Worm (Caenorhabditis elegans): ENCODE results near the gene mlck-1.

The mlck-1 gene

DNA sequence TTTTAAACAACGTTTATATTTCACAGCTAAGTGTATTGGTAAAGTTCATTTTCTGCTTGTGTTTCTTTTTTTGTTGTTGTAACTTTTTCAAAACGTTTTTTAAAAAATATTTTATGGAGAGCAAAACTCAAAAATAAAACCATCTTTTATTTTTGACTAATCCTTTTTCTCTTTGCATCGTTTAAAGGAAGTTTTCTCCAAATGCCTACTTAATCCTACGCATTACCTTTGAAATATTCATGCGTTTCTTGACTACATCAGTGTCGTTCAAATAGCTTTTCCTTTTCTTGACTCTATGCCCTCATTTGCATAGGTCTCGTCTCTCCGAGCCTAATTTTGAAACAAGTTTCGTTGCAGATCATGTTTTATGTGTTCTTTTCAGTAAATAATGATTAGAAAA is 11.5 kb upstream of the mlck-1 start:
- TF ChIP-seq lsy-12 (tag; optimal IDR thresholded peaks at IDR 0.05) (no peak), egl-27 (tag; optimal IDR thresholded peaks at IDR 0.05) (no peak), lin-39 (tag; optimal IDR thresholded peaks at IDR 0.05) (no peak), elt-1 (tag; optimal IDR thresholded peaks at IDR 0.05) (peak; percentile 43), R02D3.7 (tag; optimal IDR thresholded peaks at IDR 0.05) (no peak), elt-3 (tag; optimal IDR thresholded peaks at IDR 0.05) (no peak), mml-1 (tag; optimal IDR thresholded peaks at IDR 0.05) (no peak), ceh-28 (tag; optimal IDR thresholded peaks at IDR 0.05) (no peak)

DNA sequence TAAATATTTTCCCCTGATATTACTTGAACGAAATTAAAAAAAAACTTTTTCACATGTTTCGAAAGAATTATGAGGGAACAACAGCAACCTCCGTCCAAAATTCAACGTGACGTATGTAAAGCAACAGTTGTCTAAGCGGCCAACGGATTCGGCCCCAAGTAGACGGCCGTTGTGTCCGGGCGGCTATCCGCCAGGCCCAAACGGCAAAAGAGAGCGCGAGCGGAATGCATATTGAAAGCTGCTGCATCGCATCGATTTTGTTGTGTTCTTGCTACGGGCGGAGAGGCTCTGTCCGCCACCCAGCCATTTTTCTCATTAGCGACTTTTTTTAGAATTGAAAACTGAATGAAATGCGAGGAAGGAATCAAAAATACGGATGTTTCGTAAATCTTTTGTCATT is 9.6 kb upstream of the mlck-1 start:
- TF ChIP-seq nfya-1 (tag; optimal IDR thresholded peaks at IDR 0.05; ENCODE audit: insufficient read depth) (peak; percentile 33), ama-1 (optimal IDR thresholded peaks at IDR 0.05) (no peak), lin-39 (tag; optimal IDR thresholded peaks at IDR 0.05) (peak; percentile 40)

DNA sequence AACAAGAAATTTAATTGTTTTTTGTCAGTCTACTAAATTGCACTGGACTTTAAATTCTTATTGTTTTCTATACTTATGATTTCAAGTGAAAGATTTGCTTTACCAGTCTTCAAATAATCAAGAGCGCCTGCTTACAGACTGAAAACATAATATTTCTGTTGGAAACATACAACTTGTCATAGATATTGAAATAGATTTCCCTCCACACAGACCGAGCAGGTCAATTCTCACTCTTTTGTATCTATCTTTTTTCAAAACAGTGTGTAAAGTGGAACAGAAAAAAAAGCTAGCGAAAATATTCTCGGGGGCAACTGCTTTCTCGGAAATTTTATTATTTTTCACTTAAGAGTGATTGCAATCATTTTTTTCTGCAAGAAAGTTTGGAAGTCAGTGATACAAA is 9.0 kb upstream of the mlck-1 start:
- TF ChIP-seq jun-1 (tag; optimal IDR thresholded peaks at IDR 0.05) (no peak), ceh-28 (tag; optimal IDR thresholded peaks at IDR 0.05) (peak; percentile 62), egl-27 (tag; optimal IDR thresholded peaks at IDR 0.05) (no peak)

ce11 chrX:10078089-10078488 is 8.5 kb upstream of the mlck-1 start:
- TF ChIP-seq nhr-12 (tag; optimal IDR thresholded peaks at IDR 0.05) (no peak), nhr-23 (tag; optimal IDR thresholded peaks at IDR 0.05) (no peak), ceh-9 (tag; optimal IDR thresholded peaks at IDR 0.05) (no peak), nhr-43 (tag; optimal IDR thresholded peaks at IDR 0.05; ENCODE audit: poor library complexity, severe bottlenecking) (no peak), elt-1 (tag; optimal IDR thresholded peaks at IDR 0.05) (no peak), ceh-82 (tag; optimal IDR thresholded peaks at IDR 0.05) (no peak), egl-5 (tag; optimal IDR thresholded peaks at IDR 0.05) (no peak), daf-12 (tag; optimal IDR thresholded peaks at IDR 0.05) (no peak), fkh-2 (tag; optimal IDR thresholded peaks at IDR 0.05) (no peak), unc-39 (tag; optimal IDR thresholded peaks at IDR 0.05) (no peak), lin-15B (tag; optimal IDR thresholded peaks at IDR 0.05) (no peak)

DNA sequence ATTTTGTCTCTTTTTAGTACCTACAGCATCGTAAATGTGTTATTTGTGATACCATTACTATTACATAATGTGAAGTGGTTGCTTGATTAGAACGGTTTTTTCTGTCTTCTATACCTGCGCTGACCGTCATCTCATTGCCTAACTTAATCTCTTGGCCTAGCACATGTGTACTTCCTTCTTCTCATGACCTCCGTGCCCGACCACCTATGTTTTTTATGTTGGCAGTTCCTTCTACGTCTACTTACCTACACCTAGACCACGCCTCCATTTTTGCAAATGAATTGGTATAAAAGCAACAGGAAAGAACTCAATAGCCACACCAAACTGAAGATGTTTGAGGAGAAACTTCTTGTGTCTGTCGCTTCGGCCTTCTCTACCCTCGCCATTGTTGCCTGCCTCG is 7.7 kb upstream of the mlck-1 start, which contains the start of gene col-176:
col-176 (plus strand) TSS at position 301 of the 400 bp plus-strand sequence.
- TF ChIP-seq fkh-10 (GFP tag; optimal IDR thresholded peaks at IDR 0.05) (no peak), nhr-23 (tag; optimal IDR thresholded peaks at IDR 0.05) (peak; percentile 58), egl-5 (tag; optimal IDR thresholded peaks at IDR 0.05) (no peak), fos-1 (tag; optimal IDR thresholded peaks at IDR 0.05) (no peak)

- TF ChIP-seq nhr-23 (tag; optimal IDR thresholded peaks at IDR 0.05) = peak; percentile 64
- TF ChIP-seq jun-1 (tag; optimal IDR thresholded peaks at IDR 0.05) = no peak
These were observed 6.7 kb upstream of the mlck-1 start for ce11 chrX:10076334-10076733.

DNA sequence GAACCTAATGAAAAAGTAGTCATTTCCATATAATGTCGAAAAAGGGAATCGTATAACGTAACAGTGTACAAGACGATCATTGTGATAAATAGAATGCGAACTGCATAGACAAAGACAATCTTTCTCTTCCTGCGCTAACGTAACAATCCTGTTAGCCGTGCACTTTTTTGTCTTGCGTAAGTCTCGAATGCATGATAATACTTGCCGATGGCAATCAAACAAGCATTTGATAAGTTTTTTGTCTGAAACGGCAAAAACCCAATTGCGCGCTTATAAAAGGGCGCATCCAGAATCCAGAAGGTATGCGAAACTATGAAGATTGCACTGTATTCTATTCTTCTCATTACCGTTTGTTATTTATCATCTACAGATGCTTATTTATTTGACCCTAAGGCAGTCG is 5.4 kb upstream of the mlck-1 start, which contains the start of gene dao-4:
dao-4 (plus strand) TSS at position 301 of the 400 bp plus-strand sequence.
- TF ChIP-seq ZK546.5 (tag; optimal IDR thresholded peaks at IDR 0.05) (no peak), sea-2 (GFP tag; optimal IDR thresholded peaks at IDR 0.05) (no peak), nhr-28 (tag; optimal IDR thresholded peaks at IDR 0.05) (no peak), nhr-11 (tag; optimal IDR thresholded peaks at IDR 0.05) (no peak), nhr-25 (tag; optimal IDR thresholded peaks at IDR 0.05) (no peak), jun-1 (tag; optimal IDR thresholded peaks at IDR 0.05) (no peak), mdl-1 (tag; optimal IDR thresholded peaks at IDR 0.05) (no peak), lsy-12 (tag; optimal IDR thresholded peaks at IDR 0.05) (no peak), nhr-237 (tag; optimal IDR thresholded peaks at IDR 0.05) (no peak), ceh-82 (tag; optimal IDR thresholded peaks at IDR 0.05) (no peak), unc-39 (tag; optimal IDR thresholded peaks at IDR 0.05) (no peak), hmg-11 (tag; optimal IDR thresholded peaks at IDR 0.05) (no peak), pha-4 (tag; optimal IDR thresholded peaks at IDR 0.05) (no peak), nhr-77 (tag; optimal IDR thresholded peaks at IDR 0.05) (no peak), egl-27 (tag; optimal IDR thresholded peaks at IDR 0.05) (no peak), ceh-16 (tag; optimal IDR thresholded peaks at IDR 0.05) (no peak)

All from whole organism, L3 larva.